Worm (Caenorhabditis elegans): ENCODE results near the gene F21D9.4.

DNA sequence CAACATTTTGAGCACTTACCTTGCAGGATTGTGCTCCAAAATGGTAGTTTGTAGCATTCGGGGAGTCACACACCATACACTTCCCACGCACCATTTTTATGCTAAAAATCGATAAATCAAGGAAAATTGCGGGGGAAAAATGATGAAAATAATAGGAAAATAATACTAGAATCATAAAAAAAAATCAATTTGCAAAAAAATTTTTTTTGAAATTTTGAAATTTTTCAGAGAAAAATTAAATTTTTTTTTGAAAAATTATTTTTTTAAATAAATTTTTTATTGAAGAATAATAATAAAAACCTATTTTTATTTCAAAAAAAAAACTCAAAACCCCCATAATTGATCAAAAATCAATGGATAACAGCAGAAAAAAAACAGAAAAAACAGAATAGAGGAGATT lies 41.8 kb upstream of the F21D9.4 start, which contains the start of gene nhr-79:
- TF ChIP-seq madf-2 (tag; optimal IDR thresholded peaks at IDR 0.05) (no peak), hlh-6 (tag; optimal IDR thresholded peaks at IDR 0.05) (no peak), fkh-10 (GFP tag; optimal IDR thresholded peaks at IDR 0.05) (no peak), ama-1 (optimal IDR thresholded peaks at IDR 0.05) (no peak), pag-3 (tag; optimal IDR thresholded peaks at IDR 0.05; ENCODE audit: borderline replicate concordance) (no peak), ets-4 (tag; optimal IDR thresholded peaks at IDR 0.05) (no peak), ceh-9 (tag; optimal IDR thresholded peaks at IDR 0.05) (no peak), nfya-1 (tag; optimal IDR thresholded peaks at IDR 0.05) (no peak), zip-5 (tag; optimal IDR thresholded peaks at IDR 0.05) (no peak), eyg-1 (tag; optimal IDR thresholded peaks at IDR 0.05) (no peak), lin-11 (tag; optimal IDR thresholded peaks at IDR 0.05) (no peak), pqm-1 (tag; optimal IDR thresholded peaks at IDR 0.05) (no peak)
